Worm (Caenorhabditis elegans) whole organism, late embryonic: ENCODE results near the gene ceeh-2.

Experiments
- ceh-34 ChIP-seq: sonication (generic microtip); optimal IDR thresholded peaks from 2 replicates; lab custom pipeline; 2016; ENCODE audit warnings: mild to moderate bottlenecking, missing genetic modification characterization, missing compliant biosample characterization
- ceh-45 ChIP-seq: fragments of 200-800 bp; sonication (Bioruptor generic); IDR thresholded peaks from 2 replicates; pipeline ENCODE4 v1.3.6; 2022; ENCODE audit warnings: missing genetic modification reagents, missing genetic modification characterization, missing compliant biosample characterization
- hlh-30 ChIP-seq: sonication (generic microtip); optimal IDR thresholded peaks from 2 replicates; lab custom pipeline; 2017; ENCODE audit warnings: antibody characterized with exemption, missing genetic modification characterization, missing compliant biosample characterization; ENCODE audit not compliant: insufficient read depth
- hlh-6 ChIP-seq: sonication (generic microtip); optimal IDR thresholded peaks from 2 replicates; lab custom pipeline; 2016; ENCODE audit warnings: missing genotype, missing genetic modification characterization, missing compliant biosample characterization
- nfya-1 ChIP-seq: sonication (generic microtip); optimal IDR thresholded peaks from 2 replicates; lab custom pipeline; 2017; ENCODE audit warnings: missing genetic modification characterization, mild to moderate bottlenecking, missing compliant biosample characterization, antibody characterized with exemption, moderate library complexity
- nhr-11 ChIP-seq: fragments of 150-350 bp; optimal IDR thresholded peaks from 2 replicates; lab custom pipeline; 2014; ENCODE audit warnings: missing biosample characterization, missing genetic modification characterization
- odd-2 ChIP-seq: sonication (generic microtip); optimal IDR thresholded peaks from 2 replicates; lab custom pipeline; 2017; ENCODE audit warnings: antibody characterized with exemption, mild to moderate bottlenecking, missing genetic modification characterization, missing compliant biosample characterization
- sox-4 ChIP-seq: sonication (generic microtip); optimal IDR thresholded peaks from 2 replicates; lab custom pipeline; 2017; ENCODE audit warnings: mild to moderate bottlenecking, missing genetic modification characterization, inconsistent platforms, missing compliant biosample characterization
- tbx-2 ChIP-seq: sonication (generic microtip); optimal IDR thresholded peaks from 2 replicates; lab custom pipeline; 2016; ENCODE audit warnings: missing genetic modification characterization, missing compliant biosample characterization

- no peak for TF ChIP-seq odd-2 (tag; lab: Kevin White, UChicago)
- no peak for TF ChIP-seq hlh-30
- no peak for TF ChIP-seq sox-4
- TF ChIP-seq ceh-45 (GFP tag; lab: Robert Waterston, UW), result no peak
- no peak for TF ChIP-seq nhr-11 (tag; lab: Kevin White, UChicago)
- TF ChIP-seq hlh-6 (tag; lab: Kevin White, UChicago), result no peak
- no peak for TF ChIP-seq tbx-2
- no peak for TF ChIP-seq ceh-34
- TF ChIP-seq nfya-1 (tag; lab: Kevin White, UChicago), result no peak
Measured at ce11 chrV:10388318-10388717, 30.6 kb upstream of the ceeh-2 start, which contains the start of gene AC3.5.
